Worm (Caenorhabditis elegans) whole organism, early embryonic: ENCODE measurements around the gene bus-2.

Experiments
- B0310.2 ChIP-seq: sonication (generic microtip); optimal IDR thresholded peaks from 2 replicates; lab custom pipeline; 2016; ENCODE audit warnings: mild to moderate bottlenecking, missing genetic modification characterization, missing compliant biosample characterization
- F13C5.2 ChIP-seq: sonication (generic microtip); optimal IDR thresholded peaks from 2 replicates; lab custom pipeline; 2017; ENCODE audit warnings: mild to moderate bottlenecking, missing genetic modification characterization, inconsistent platforms, missing compliant biosample characterization
- aly-1 ChIP-seq: sonication (generic microtip); optimal IDR thresholded peaks from 2 replicates; lab custom pipeline; 2016; ENCODE audit warnings: missing genetic modification characterization, missing compliant biosample characterization
- ama-1 ChIP-seq: fragments of 150-350 bp; optimal IDR thresholded peaks from 2 replicates; lab custom pipeline; 2014
- ceh-13 ChIP-seq: fragments of 200-800 bp; sonication (Bioruptor generic); optimal IDR thresholded peaks from 2 replicates; lab custom pipeline; 2018; ENCODE audit warnings: mild to moderate bottlenecking, missing genetic modification characterization, missing compliant biosample characterization
- ceh-36 ChIP-seq: sonication (generic microtip); optimal IDR thresholded peaks from 2 replicates; lab custom pipeline; 2016; ENCODE audit warnings: missing genetic modification characterization, inconsistent platforms, missing compliant biosample characterization
- ets-7 ChIP-seq: sonication (generic microtip); optimal IDR thresholded peaks from 2 replicates; lab custom pipeline; 2016; ENCODE audit warnings: missing genotype, missing genetic modification characterization, missing compliant biosample characterization
- flt-1 ChIP-seq: fragments of 200-800 bp; sonication (Bioruptor generic); IDR thresholded peaks from 2 replicates; pipeline ENCODE4 v1.3.6; 2022; ENCODE audit warnings: missing genetic modification characterization, missing compliant biosample characterization
- hmbx-1 ChIP-seq: sonication (generic microtip); optimal IDR thresholded peaks from 2 replicates; lab custom pipeline; 2016; ENCODE audit warnings: mild to moderate bottlenecking, missing genetic modification characterization, missing compliant biosample characterization
- hmg-4 ChIP-seq: fragments of 200-800 bp; sonication (Bioruptor generic); optimal IDR thresholded peaks from 2 replicates; lab custom pipeline; 2018; ENCODE audit warnings: mild to moderate bottlenecking, missing genetic modification characterization, missing compliant biosample characterization
- hnd-1 ChIP-seq: sonication (generic microtip); optimal IDR thresholded peaks from 2 replicates; lab custom pipeline; 2016; ENCODE audit warnings: missing genetic modification characterization, missing compliant biosample characterization
- pes-1 ChIP-seq: fragments of 200-800 bp; sonication (Bioruptor generic); IDR thresholded peaks from 2 replicates; pipeline ENCODE4 v1.3.6; 2022; ENCODE audit warnings: missing genetic modification reagents, missing genetic modification characterization, missing compliant biosample characterization
- scrt-1 ChIP-seq: fragments of 200-800 bp; sonication (Bioruptor generic); IDR thresholded peaks from 2 replicates; pipeline ENCODE4 v1.3.6; 2022; ENCODE audit warnings: missing genetic modification characterization, missing compliant biosample characterization
- sea-1 ChIP-seq: fragments of 200-800 bp; sonication (Bioruptor generic); conservative IDR thresholded peaks from 2 replicates; pipeline ENCODE4 v1.3.6; 2022; ENCODE audit warnings: missing genetic modification characterization, missing compliant biosample characterization
- tbx-11 ChIP-seq: fragments of 200-800 bp; sonication (Bioruptor generic); IDR thresholded peaks from 2 replicates; pipeline ENCODE4 v1.3.6; 2022; ENCODE audit warnings: missing genetic modification characterization, missing compliant biosample characterization
- tbx-37 ChIP-seq: fragments of 200-800 bp; sonication (Bioruptor generic); conservative IDR thresholded peaks from 2 replicates; pipeline ENCODE4 v1.3.6; 2022; ENCODE audit warnings: missing genetic modification reagents, missing genetic modification characterization, missing compliant biosample characterization
- tra-4 ChIP-seq: sonication (generic microtip); optimal IDR thresholded peaks from 2 replicates; lab custom pipeline; 2017; ENCODE audit warnings: missing genetic modification characterization, missing compliant biosample characterization

The bus-2 gene

DNA sequence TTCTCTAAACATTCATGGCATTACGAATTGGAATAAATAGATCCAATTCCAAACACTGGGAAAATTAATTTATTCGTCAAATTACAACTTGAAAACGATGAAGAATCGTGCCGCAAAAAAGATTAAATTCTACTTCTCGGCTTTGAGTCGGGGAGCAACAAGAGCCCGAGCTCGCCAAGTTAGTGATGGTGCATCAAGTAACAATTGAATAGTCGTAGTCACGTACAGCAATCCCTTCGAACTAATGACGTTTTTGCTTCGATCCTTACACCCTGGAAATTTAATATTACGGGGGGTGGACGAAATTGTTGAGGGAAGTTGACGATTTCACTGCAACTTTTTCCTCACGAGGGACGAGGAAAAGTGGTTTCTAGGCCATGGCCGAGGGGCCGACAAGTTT is 8.0 kb upstream of the bus-2 start:
- TF ChIP-seq B0310.2 (tag; lab: Kevin White, UChicago) (no peak), F13C5.2 (tag; lab: Kevin White, UChicago) (no peak), hmbx-1 (no peak), flt-1 (no peak), tra-4 (tag; lab: Kevin White, UChicago) (no peak), hmg-4 (GFP tag; lab: Kevin White, UChicago) (no peak), ceh-36 (no peak), hnd-1 (tag; lab: Kevin White, UChicago) (no peak), ceh-13 (GFP tag; lab: Kevin White, UChicago) (no peak), tbx-11 (no peak), pes-1 (GFP tag; lab: Robert Waterston, UW) (no peak), sea-1 (GFP tag; lab: Robert Waterston, UW) (no peak), aly-1 (tag; lab: Kevin White, UChicago) (no peak), ama-1 (lab: Kevin White, UChicago) (no peak), scrt-1 (GFP tag; lab: Robert Waterston, UW) (no peak), ets-7 (tag; lab: Kevin White, UChicago) (no peak), tbx-37 (GFP tag; lab: Robert Waterston, UW) (no peak)

DNA sequence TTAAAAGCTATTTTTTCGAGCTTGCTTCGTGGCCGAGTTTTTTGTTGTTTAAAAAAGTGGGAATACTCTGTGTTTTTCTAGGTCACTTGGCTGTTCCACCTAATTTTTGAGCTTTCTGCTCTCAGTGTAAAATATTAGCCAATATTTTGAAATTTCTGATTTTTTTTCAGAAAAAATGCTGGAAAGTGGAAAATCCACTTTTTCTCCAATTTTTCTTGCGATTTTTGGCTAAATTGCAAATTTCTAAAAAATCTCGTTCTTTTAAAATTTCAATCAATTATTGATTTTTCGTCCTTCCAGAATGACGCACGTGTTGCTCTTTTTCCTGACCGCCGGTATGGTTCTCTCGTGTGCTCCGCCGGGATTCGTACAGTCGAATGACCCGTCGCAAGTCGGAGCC is 7.3 kb downstream of the bus-2 start, which contains the start of gene K08D12.4:
K08D12.4 (plus strand) TSS at position 301 of the 400 bp plus-strand sequence.
- TF ChIP-seq flt-1 (no peak), ceh-13 (GFP tag; lab: Kevin White, UChicago) (no peak), B0310.2 (tag; lab: Kevin White, UChicago) (no peak), tbx-37 (GFP tag; lab: Robert Waterston, UW) (no peak), hmbx-1 (no peak), sea-1 (GFP tag; lab: Robert Waterston, UW) (no peak)

DNA sequence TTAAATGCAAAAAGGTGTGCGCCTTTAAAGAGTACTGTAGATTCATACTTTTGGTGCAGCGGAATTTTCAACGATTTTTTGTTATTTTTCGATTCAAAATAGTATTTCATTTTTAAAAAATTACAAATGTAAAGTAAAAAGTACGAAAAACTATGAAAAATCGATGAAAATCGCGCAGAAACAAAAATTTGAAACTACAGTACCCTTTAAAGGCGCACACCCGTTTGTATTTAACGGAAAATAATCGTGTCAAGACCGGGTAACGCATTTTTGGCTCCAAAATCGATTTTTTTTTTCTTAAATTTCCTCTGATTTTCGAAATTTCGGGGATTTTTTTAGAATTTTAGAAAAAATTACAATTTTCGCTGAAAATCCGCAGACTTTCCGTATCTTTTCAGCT is 8.3 kb downstream of the bus-2 start:
- TF ChIP-seq flt-1: no peak
- TF ChIP-seq tbx-37 (GFP tag; lab: Robert Waterston, UW): no peak
- TF ChIP-seq hmbx-1: no peak
- TF ChIP-seq ceh-13 (GFP tag; lab: Kevin White, UChicago): no peak

DNA sequence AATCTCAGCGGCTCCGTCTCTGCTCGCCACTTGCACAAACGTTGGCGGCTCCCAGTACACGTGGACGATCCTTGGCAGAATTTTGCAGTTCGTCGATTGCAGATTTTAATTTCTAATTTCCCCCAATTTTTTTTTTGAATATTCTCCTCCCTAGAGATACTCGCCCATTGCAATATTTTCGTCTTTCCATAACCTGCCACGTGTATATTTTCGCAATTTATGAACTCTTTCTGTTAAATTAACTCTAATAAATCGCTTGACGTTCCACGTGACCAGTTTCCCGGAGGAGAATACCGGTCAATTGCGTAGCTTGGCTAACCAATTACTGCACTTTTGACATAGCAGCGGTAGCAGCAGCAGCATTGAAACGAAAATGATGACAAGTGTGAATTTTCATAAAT is 8.7 kb downstream of the bus-2 start:
- TF ChIP-seq tra-4 (tag; lab: Kevin White, UChicago) (no peak), hnd-1 (tag; lab: Kevin White, UChicago) (no peak), aly-1 (tag; lab: Kevin White, UChicago) (no peak), sea-1 (GFP tag; lab: Robert Waterston, UW) (no peak), ets-7 (tag; lab: Kevin White, UChicago) (no peak), F13C5.2 (tag; lab: Kevin White, UChicago) (no peak), pes-1 (GFP tag; lab: Robert Waterston, UW) (no peak), tbx-37 (GFP tag; lab: Robert Waterston, UW) (no peak), B0310.2 (tag; lab: Kevin White, UChicago) (no peak), hmbx-1 (no peak), tbx-11 (no peak), hmg-4 (GFP tag; lab: Kevin White, UChicago) (no peak), ceh-13 (GFP tag; lab: Kevin White, UChicago) (no peak), ama-1 (lab: Kevin White, UChicago) (no peak), flt-1 (no peak), ceh-36 (no peak), scrt-1 (GFP tag; lab: Robert Waterston, UW) (no peak)

DNA sequence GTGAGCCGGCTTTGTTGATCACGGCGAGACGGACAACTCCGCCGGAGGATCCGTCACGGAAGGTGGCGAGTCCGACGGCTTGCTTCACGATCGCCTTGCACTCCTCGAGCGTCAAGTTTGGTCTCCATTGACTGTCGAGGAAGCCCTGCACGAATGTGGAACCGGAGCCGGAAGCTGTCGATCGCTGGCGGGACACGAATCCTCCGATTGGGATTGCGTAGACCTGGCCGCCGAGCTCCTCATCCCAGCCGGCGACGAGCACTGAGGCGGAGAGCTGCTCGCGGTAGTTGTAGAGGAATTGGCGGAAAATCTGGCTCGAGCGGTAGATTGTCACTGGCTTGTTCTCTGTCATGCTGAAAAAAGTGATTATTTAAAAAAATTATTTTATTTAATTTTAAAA is 9.3 kb downstream of the bus-2 start:
- no peak for TF ChIP-seq hmg-4 (GFP tag; lab: Kevin White, UChicago)
- TF ChIP-seq sea-1 (GFP tag; lab: Robert Waterston, UW): no peak
- TF ChIP-seq ceh-36: no peak
- no peak for TF ChIP-seq pes-1 (GFP tag; lab: Robert Waterston, UW)
- TF ChIP-seq B0310.2 (tag; lab: Kevin White, UChicago): no peak
- TF ChIP-seq ceh-13 (GFP tag; lab: Kevin White, UChicago): no peak

DNA sequence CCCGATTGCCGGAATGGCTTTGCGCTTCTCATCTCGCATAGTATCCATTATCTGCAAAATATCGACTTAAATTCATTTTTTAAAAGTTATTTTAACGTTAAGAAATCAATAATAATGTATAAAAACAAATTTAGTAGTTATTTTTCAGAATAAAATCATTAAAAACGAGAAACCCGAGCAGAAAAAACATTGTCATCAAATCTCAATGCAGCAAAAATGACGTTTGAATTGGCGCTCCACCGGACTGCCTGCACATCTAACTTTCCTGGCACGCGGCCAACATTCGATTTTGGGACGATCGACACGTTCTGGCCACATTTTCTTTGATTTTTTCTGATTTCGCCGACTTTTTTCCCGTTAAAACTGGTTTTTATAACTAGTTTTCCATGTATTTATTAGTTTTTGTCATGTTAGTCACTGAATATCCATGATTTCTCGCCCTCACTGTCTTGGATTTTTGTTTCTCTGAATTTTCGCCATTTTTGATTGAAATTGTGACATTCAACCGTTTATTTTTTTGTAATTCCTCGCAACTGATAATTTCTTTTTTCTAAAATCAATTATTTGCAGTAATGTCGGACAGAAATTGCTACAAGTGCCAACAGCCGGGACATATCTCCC is 10.1 kb downstream of the bus-2 start, which contains the start of the genes pbs-1 and K08D12.3:
pbs-1 (minus strand) TSS at position 51 of the 621 bp plus-strand sequence.
K08D12.3 (plus strand) TSS at position 571 of the 621 bp plus-strand sequence.
- no peak for TF ChIP-seq hnd-1 (tag; lab: Kevin White, UChicago)
- no peak for TF ChIP-seq ama-1 (lab: Kevin White, UChicago)
- no peak for TF ChIP-seq sea-1 (GFP tag; lab: Robert Waterston, UW)

DNA sequence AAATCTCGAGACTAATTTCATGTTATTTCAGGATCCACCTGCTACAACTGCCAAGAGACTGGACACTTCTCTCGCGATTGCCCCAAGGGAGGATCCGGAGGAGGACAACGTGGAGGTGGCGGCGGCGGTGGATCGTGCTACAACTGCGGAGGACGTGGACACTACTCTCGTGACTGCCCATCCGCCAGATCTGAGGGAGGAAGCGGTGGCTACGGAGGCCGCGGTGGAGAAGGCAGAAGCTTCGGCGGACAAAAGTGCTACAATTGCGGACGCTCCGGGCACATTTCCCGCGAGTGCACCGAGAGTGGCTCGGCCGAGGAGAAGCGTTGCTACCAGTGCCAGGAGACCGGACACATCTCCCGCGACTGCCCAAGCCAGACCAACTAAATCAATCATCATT is 10.8 kb downstream of the bus-2 start:
- no peak for TF ChIP-seq tra-4 (tag; lab: Kevin White, UChicago)
- TF ChIP-seq ceh-36: no peak
- TF ChIP-seq scrt-1 (GFP tag; lab: Robert Waterston, UW): no peak
- TF ChIP-seq tbx-37 (GFP tag; lab: Robert Waterston, UW): no peak
- TF ChIP-seq flt-1: no peak

DNA sequence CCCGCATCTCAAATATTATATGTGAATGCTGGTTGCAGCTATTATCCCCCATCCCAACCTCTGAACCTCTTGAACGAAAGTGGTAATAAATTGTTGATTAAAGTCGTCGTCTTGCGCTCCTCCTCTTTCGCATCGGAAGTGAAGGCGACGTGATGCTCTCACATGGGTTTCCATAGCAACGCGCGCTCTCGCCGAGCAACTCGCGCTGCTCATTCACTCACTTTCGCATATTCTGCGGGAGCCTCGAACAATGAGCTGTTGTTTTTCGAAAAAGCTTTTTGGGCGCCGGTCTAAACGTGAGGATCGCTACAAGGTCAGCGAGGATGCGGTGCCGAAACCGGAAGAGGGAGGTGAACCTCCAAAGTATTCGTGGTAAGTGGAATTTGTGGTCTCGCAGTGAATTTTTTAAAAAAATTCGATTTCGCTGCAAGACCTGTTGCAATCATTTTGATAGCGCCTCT is 11.4 kb downstream of the bus-2 start, which contains the start of gene rpi-2:
rpi-2 (plus strand) TSS at position 234 of the 461 bp plus-strand sequence.
- TF ChIP-seq pes-1 (GFP tag; lab: Robert Waterston, UW) (no peak), ets-7 (tag; lab: Kevin White, UChicago) (peak; percentile 41), scrt-1 (GFP tag; lab: Robert Waterston, UW) (0 out of 2 replicates have a peak, but pooled peaks have one; percentile 40), ceh-13 (GFP tag; lab: Kevin White, UChicago) (no peak)
